Worm (Caenorhabditis elegans) whole organism, dauer: ENCODE measurements around the gene fbxa-43.
"Not testable (repeated sequence)": the region's sequence is repeated elsewhere in the genome, so short reads cannot be mapped to it uniquely, and the experiment has no call there.

ENCODE experiments used
- unc-62 ChIP-seq: sonication (generic microtip); optimal IDR thresholded peaks from 2 replicates; lab custom pipeline; 2017; ENCODE audit warnings: missing biosample characterization, missing genetic modification reagents, missing genetic modification characterization

The fbxa-43 gene

DNA sequence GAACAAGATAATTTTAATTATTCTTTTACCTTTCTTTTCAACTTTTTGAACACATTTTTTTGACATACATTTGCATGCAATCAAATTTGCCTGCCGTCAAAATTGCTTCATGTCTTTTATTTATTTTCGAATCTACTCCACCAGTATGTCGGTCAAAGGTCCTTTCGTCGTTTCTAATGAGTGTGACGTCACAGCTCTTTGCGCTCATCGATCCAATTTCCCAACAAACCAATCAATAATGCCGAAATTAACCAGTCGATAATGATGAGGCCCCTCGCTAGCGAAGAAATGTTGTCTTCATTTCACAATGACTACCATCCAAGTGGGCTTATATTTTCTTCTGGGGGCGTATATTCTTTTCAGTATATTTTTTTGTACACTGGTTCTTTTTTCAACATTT, 4.2 kb upstream of the fbxa-43 start, which contains the start of gene Y54F10BM.6:
Gene Y54F10BM.6 (plus strand): TSS at position 301 of the 400 bp plus-strand sequence.
- TF ChIP-seq unc-62 (GFP tag; lab: Kevin White, UChicago) = no peak

- TF ChIP-seq unc-62 (GFP tag; lab: Kevin White, UChicago) = not testable (repeated sequence)
Observed at ce11 chrIII:2261353-2261752, 2.6 kb upstream of the fbxa-43 start, which contains the start of gene fbxa-42. TSS of gene fbxa-42 (minus strand) at chrIII:2261453.

DNA sequence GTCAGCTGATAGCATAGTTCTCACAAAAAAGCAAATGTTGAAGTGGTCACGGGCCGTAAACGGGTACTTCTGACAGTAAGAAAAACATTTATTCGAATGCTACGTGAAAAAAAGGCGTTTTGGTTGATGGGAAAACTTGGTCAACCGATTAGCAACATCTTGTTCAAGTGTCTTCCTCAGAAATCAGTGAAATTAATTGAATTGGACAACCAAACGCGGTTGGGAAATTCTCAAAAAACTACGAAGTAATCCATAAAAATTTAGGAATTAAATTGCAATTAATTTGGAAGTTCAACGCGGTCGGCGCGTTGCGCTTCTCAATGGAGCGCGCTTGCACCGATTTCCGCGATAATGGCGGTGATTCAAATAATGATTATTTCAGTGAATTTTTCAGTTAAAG, 566 bp upstream of the fbxa-43 start:
- no peak for TF ChIP-seq unc-62 (GFP tag; lab: Kevin White, UChicago)

DNA sequence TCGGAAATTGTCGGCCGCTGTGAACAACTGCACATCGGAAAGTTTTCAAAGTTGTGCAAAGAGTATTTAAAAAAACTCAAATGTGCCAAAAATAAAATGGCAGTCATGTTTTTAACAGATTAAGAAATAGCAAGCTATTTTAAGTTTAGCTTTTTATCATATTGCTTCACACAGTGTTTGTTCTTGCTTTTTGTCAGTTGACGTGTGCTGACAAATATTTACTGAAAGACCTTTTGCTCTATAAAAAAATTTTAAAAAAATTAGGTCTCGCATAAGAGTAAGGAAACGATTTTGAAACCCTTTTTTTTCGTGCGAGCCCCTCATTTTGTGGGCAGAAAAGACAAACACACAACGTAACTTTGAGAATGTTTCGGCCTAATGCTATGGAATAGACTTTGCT, 3.2 kb downstream of the fbxa-43 start, which contains the start of gene fbxa-71:
Gene fbxa-71 (plus strand): TSS at position 301 of the 400 bp plus-strand sequence.
- no peak for TF ChIP-seq unc-62 (GFP tag; lab: Kevin White, UChicago)

DNA sequence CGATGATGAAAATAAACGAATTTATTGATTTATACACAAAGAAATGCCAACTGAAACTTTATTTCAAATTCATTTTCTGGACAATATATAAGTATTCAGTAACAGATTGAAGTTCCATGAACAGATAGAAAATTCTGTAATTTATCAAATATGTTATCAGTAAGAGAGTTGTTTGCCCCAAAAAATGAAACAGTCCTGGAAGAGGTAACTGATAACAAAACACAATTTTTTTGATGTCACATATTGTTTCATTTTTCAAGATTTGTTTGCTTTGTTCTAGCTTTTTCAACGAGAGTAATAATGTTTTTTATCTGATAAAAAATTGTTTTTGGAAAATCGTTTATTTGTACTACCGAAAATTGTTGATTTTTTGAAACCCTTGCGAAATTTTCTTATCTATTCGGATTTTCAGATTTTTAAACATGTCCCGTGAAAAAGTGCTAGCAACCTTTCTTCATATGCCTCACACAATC, 5.7 kb downstream of the fbxa-43 start, which contains the start of gene fbxa-73:
Gene fbxa-73 (plus strand): TSS at position 423 of the 473 bp plus-strand sequence.
- TF ChIP-seq unc-62 (GFP tag; lab: Kevin White, UChicago) = no peak

DNA sequence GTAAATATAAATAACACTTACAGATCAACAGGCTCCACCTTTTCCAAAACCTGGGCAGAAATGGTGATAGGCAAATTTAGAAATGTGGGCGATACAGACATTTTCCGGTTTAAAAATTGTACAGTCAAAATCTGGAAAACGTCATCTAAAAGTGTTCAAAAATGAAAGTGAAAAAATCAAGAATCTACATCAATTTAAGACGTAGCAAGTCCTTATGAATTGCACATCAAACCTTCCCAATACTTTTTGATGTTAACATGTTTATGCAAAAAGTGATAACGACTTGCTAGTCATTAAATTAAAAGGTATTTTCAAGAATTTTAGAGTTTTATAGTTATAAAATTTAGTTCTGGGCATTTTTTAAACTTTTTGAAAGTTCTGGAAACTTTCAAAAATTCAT, 7.4 kb downstream of the fbxa-43 start, which contains the start of gene fbxa-7:
Gene fbxa-7 (minus strand): TSS at position 101 of the 400 bp plus-strand sequence.
- TF ChIP-seq unc-62 (GFP tag; lab: Kevin White, UChicago) = no peak

ce11 chrIII:2245727-2246126, 13.0 kb downstream of the fbxa-43 start, which contains the start of gene srd-67:
TSS of gene srd-67 (minus strand) at chrIII:2245827.
- no peak for TF ChIP-seq unc-62 (GFP tag; lab: Kevin White, UChicago)

DNA sequence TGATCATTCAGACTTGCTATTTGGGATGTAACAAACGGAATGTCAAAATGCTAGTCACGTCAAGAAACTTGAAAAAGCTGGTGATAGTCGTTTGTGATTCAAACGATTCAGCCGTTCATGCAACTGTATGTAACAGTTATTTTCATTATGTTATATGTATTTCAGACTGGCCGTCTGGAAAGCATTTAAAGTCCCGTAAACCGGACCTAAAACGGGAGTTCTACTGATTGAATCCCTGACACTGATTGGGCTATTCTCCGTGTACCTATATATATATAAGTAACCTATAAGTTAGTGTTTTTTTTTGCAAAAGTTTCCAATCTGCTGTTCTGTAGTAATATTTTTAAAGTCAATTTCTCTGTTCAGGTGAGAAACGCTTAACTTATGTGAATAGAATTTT, 15.1 kb downstream of the fbxa-43 start:
- TF ChIP-seq unc-62 (GFP tag; lab: Kevin White, UChicago) = no peak

DNA sequence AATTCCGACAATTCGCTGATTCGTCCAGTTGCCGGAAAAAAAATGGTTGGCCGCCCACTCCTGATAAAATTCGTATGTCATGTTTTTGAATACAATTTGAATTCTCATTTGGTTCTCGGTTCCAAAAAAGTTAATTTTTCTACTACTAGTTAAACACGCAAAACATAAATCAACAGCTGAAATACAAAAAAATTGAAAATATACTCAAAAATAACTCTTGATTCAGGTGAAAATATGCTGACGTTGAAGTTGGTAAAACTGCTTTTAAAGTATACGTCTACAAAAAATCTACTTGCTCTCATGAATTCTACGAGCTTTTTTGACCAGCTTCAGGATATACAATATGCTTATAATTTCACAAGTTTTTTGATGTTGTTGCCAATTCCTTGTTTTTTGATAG, 18.3 kb downstream of the fbxa-43 start, which contains the start of gene srz-56:
Gene srz-56 (plus strand): TSS at position 301 of the 400 bp plus-strand sequence.
- no peak for TF ChIP-seq unc-62 (GFP tag; lab: Kevin White, UChicago)

ce11 chrIII:2239587-2240144, 19.1 kb downstream of the fbxa-43 start, which contains the start of gene C39B5.10:
TSS of gene C39B5.10 (minus strand) at chrIII:2239637.
- no peak for TF ChIP-seq unc-62 (GFP tag; lab: Kevin White, UChicago)

- no peak for TF ChIP-seq unc-62 (GFP tag; lab: Kevin White, UChicago)
Observed at ce11 chrIII:2234192-2234934, 24.4 kb downstream of the fbxa-43 start, which contains the start of gene C39B5.2. TSS of gene C39B5.2 (plus strand) at chrIII:2234884.

ce11 chrIII:2233399-2233798, 25.4 kb downstream of the fbxa-43 start:
- TF ChIP-seq unc-62 (GFP tag; lab: Kevin White, UChicago) = no peak

DNA sequence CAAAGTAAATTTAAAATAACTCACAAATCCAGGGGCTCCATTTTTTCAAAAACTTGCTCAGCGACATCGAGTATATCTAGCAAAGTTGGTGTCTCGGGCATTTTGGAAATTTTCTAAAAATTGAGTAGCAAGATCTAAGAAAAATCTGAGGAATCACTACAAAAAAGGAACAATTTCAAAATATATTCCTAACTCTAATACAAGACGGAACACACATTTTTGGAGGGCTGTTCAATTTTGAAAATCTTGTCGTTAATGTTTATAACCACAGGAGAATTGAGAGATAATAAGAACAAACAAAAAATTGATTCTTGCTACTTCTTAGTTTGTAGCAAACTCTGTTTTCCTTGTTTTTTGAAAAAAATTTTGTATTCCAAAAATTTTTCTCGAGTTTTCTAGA, 26.4 kb downstream of the fbxa-43 start, which contains the start of gene fbxa-47:
Gene fbxa-47 (minus strand): TSS at position 101 of the 400 bp plus-strand sequence.
- no peak for TF ChIP-seq unc-62 (GFP tag; lab: Kevin White, UChicago)

DNA sequence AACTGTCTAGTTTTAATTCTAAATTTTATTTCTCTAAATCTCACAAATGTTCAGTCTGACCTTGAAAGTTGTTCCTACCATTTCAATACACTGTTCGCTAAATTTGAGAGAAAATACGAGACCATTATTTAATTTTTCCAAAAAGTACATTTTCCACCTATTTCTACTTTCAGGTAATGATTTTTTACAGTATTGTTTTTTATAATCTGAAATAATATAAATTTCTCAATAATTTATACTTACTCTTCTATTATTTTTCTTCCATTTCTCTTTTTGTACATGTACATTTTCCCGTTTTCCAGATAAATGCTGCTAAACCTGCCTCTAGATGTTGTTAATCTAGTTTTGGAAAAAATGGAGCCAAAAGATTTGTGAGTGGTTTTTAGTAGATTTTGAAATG, 31.4 kb downstream of the fbxa-43 start, which contains the start of gene fbxa-62:
Gene fbxa-62 (plus strand): TSS at position 301 of the 400 bp plus-strand sequence.
- no peak for TF ChIP-seq unc-62 (GFP tag; lab: Kevin White, UChicago)

DNA sequence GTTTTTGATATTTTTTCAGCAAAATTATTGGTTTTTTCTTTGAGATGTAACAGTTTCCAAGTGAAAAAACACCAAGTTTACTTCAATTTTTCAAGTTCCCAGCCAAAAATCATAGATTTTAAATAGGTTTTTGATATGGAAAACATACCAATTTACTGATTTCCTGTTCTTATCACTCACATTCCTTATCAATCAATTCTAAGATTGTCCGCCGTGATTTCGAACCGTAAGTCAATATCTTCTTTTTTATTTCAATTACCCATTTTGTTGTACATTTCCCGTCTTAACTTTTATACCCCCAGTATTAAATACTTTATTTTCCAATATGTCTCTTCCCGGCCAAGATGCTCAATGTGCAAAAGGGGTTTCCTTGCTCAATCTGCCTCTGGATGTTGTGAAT, 34.3 kb downstream of the fbxa-43 start, which contains the start of gene fbxa-38:
Gene fbxa-38 (plus strand): TSS at position 195 of the 400 bp plus-strand sequence.
- TF ChIP-seq unc-62 (GFP tag; lab: Kevin White, UChicago) = no peak

DNA sequence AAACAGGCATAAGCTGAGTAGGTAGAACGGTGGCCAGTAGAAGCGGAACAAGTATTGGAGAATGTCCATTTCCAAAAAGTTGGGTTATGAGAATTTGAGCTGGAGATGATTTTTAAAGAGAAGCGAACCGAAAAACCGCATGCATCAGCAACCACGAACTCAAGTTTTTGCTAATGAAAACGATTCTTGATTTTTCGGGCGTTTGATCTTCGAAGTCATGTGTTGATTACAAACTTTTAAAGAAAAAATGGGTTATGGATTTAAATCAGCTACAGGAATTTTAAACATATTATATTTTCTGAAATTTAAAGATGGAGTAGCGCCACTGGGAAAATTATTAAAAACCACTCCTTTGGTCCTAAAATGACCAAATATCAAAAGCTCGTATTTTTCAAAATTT, 34.8 kb downstream of the fbxa-43 start, which contains the start of gene srd-65:
Gene srd-65 (minus strand): TSS at position 101 of the 400 bp plus-strand sequence.
- no peak for TF ChIP-seq unc-62 (GFP tag; lab: Kevin White, UChicago)
